Worm (Caenorhabditis elegans): ENCODE results near the gene F59A2.5.
A peak's percentile ranks its signal among the peaks of the same experiment; 100 is the strongest.

F59A2.5 gene

ce11 chrIII:3426741-3427140 lies 22.1 kb downstream of the F59A2.5 start (continued):
- TF ChIP-seq gei-17 (GFP tag; optimal IDR thresholded peaks at IDR 0.05) (no peak), F33H1.4 (GFP tag; IDR thresholded peaks at IDR 0.05) (peak; percentile 30; the same call in 1 of the 2 replicates), snpc-1.1 (tag; optimal IDR thresholded peaks at IDR 0.05; ENCODE audit: insufficient read depth) (no peak), C17E4.6 (GFP tag; IDR thresholded peaks at IDR 0.05) (no peak), athp-1 (tag; optimal IDR thresholded peaks at IDR 0.05) (no peak), lag-1 (GFP tag; IDR thresholded peaks at IDR 0.05) (no peak), unc-62 (GFP tag; optimal IDR thresholded peaks at IDR 0.05) (no peak), tbx-9 (tag; optimal IDR thresholded peaks at IDR 0.05; ENCODE audit: borderline replicate concordance) (no peak), B0019.2 (GFP tag; conservative IDR thresholded peaks at IDR 0.05) (no peak), nhr-120 (GFP tag; IDR thresholded peaks at IDR 0.05) (no peak), D2030.7 (GFP tag; IDR thresholded peaks at IDR 0.05) (no peak), T26A5.8 (tag; optimal IDR thresholded peaks at IDR 0.05) (no peak), zim-3 (tag; optimal IDR thresholded peaks at IDR 0.05) (no peak), ztf-28 (GFP tag; IDR thresholded peaks at IDR 0.05) (no peak), egl-18 (GFP tag; IDR thresholded peaks at IDR 0.05) (no peak), lsl-1 (GFP tag; optimal IDR thresholded peaks at IDR 0.05) (peak; percentile 42), mes-4 (tag; optimal IDR thresholded peaks at IDR 0.05) (no peak), madf-10 (tag; optimal IDR thresholded peaks at IDR 0.05) (no peak), hmg-20 (GFP tag; IDR thresholded peaks at IDR 0.05) (peak; percentile 41; the same call in 1 of the 2 replicates), attf-6 (GFP tag; IDR thresholded peaks at IDR 0.05) (no peak), nfyb-1 (GFP tag; IDR thresholded peaks at IDR 0.05) (peak; percentile 62; the same call in 1 of the 2 replicates), F39B2.1 (GFP tag; IDR thresholded peaks at IDR 0.05) (no peak), bed-1 (GFP tag; IDR thresholded peaks at IDR 0.05) (no peak), bed-2 (GFP tag; IDR thresholded peaks at IDR 0.05) (no peak), egl-44 (GFP tag; IDR thresholded peaks at IDR 0.05) (no peak), nhr-80 (tag; optimal IDR thresholded peaks at IDR 0.05) (no peak), rec-8 (tag; optimal IDR thresholded peaks at IDR 0.05) (no peak), rcor-1 (GFP tag; IDR thresholded peaks at IDR 0.05) (no peak), F23B12.7 (tag; optimal IDR thresholded peaks at IDR 0.05; ENCODE audit: insufficient read depth) (no peak), him-1 (tag; optimal IDR thresholded peaks at IDR 0.05) (peak; percentile 22), aptf-2 (GFP tag; conservative IDR thresholded peaks at IDR 0.05) (no peak), mxl-1 (tag; optimal IDR thresholded peaks at IDR 0.05) (no peak), B0261.1 (tag; optimal IDR thresholded peaks at IDR 0.05) (peak; percentile 71), F57A8.1 (GFP tag; optimal IDR thresholded peaks at IDR 0.05) (no peak), sdz-38 (tag; optimal IDR thresholded peaks at IDR 0.05) (no peak), snpc-3.4 (tag; optimal IDR thresholded peaks at IDR 0.05) (no peak), repo-1 (tag; optimal IDR thresholded peaks at IDR 0.05) (peak; percentile 43), attf-5 (GFP tag; optimal IDR thresholded peaks at IDR 0.05) (peak; percentile 20), F55B11.4 (tag; optimal IDR thresholded peaks at IDR 0.05; ENCODE audit: borderline replicate concordance, insufficient read depth) (no peak), ZK185.1 (tag; optimal IDR thresholded peaks at IDR 0.05; ENCODE audit: poor library complexity, severe bottlenecking) (no peak), nfya-1 (tag; optimal IDR thresholded peaks at IDR 0.05; ENCODE audit: borderline replicate concordance, insufficient read depth) (no peak), dpl-1 (GFP tag; optimal IDR thresholded peaks at IDR 0.05) (no peak), F52B5.7 (tag; optimal IDR thresholded peaks at IDR 0.05) (no peak)

Measured in whole organism, young adult.